Worm (Caenorhabditis elegans): ENCODE data around the gene wdr-46.

The wdr-46 gene

DNA sequence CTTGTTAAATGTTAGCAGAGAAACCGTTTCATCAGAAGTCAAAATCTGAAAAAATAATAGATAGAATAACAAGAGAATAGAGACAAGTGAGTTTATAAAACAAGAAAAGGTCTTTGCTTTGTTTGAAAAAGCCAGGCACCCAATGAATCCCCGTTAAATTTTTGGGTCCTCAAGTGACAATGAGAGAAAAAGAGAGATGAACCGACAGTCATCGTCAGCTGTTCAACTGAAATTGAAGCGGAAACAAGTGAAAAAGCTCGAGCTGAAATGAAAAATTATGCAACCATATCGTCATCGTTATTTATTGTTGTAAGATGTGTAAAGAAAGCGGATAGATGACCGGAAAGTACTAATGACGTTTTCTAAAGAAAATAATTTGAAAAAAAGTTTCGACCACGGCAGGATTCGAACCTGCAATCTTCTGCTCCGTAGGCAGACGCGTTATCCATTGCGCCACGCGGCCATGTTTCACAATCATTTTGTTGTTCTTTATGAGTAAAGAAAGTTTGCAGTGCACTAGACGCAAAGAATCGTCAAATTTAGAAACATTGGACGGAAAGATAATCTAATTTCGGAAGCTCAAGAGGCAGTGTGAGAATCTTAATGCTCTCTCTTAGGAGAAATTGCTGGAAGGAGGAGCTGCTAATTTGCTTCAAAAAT lies 45.6 kb downstream of the wdr-46 start, which contains the start of gene F08G5.3 (continued):
- TF ChIP-seq lir-3 (tag; optimal IDR thresholded peaks at IDR 0.05): peak; percentile 49
- TF ChIP-seq daf-16 (GFP tag; optimal IDR thresholded peaks at IDR 0.05): peak in 1 of 2 experiments; percentile 80
- peak; percentile 44 for TF ChIP-seq daf-16 (tag; optimal IDR thresholded peaks at IDR 0.05)
- peak; percentile 23 for TF ChIP-seq nhr-48 (tag; optimal IDR thresholded peaks at IDR 0.05)
- TF ChIP-seq F49E8.2 (tag; optimal IDR thresholded peaks at IDR 0.05; ENCODE audit: borderline replicate concordance): peak; percentile 51
- no peak for TF ChIP-seq lin-13 (GFP tag; optimal IDR thresholded peaks at IDR 0.05)

DNA sequence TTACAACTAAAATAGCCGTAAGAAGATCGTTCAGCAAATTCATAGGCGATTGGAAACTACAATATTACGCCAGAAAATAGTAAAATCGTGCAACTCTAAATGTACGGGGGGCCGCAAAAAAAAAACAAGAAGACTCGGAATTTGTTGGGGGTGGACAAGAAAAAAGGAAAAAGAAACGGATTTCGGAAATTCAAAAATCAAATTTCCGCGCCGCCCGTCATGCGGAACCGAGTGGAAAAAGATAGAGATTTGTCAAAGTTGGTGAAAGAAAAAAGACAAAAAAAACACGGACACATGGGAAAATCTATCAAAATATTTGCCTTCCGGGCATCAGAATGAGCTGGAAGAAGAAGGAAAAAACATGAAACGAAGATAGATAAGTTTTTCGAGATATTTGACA lies 47.2 kb downstream of the wdr-46 start:
- TF ChIP-seq fkh-10 (GFP tag; optimal IDR thresholded peaks at IDR 0.05): peak; percentile 54
- TF ChIP-seq nhr-25 (tag; optimal IDR thresholded peaks at IDR 0.05; ENCODE audit: borderline replicate concordance, insufficient read depth): no peak
- TF ChIP-seq mep-1 (tag; optimal IDR thresholded peaks at IDR 0.05): peak; percentile 14
- TF ChIP-seq dmd-6 (GFP tag; IDR thresholded peaks at IDR 0.05): no peak
- TF ChIP-seq zfp-2 (tag; optimal IDR thresholded peaks at IDR 0.05): no peak

DNA sequence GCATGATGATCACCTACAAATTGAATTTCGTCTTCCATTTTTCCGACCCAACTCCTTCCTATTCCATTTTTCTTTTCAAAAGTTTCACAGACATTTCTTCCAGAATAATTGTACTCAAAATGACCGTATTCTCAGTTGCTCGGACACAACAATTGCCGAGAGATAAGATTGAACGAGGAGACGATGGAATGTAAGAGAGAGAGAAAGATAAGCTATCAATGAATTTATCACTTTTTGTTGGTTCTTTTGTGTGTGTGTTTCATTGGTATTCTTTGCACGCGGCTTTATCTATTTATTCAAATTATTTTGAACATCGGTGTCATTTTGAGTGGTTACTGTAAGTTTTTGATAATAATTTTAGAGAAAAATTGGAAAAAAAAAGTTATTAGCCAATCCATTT lies 48.4 kb downstream of the wdr-46 start, which contains the start of gene ugt-65:
Gene ugt-65, plus strand, starts transcription at position 229 of the 400 bp plus-strand sequence.
- TF ChIP-seq lsy-2 (tag; optimal IDR thresholded peaks at IDR 0.05) (peak in 1 of 2 experiments; percentile 17), dmd-6 (GFP tag; IDR thresholded peaks at IDR 0.05) (peak; percentile 54), tag-97 (GFP tag; IDR thresholded peaks at IDR 0.05) (no peak), nhr-102 (tag; optimal IDR thresholded peaks at IDR 0.05) (peak; percentile 1), nhr-6 (tag; optimal IDR thresholded peaks at IDR 0.05) (no peak), nhr-48 (tag; optimal IDR thresholded peaks at IDR 0.05) (peak; percentile 27), lin-29 (GFP tag; IDR thresholded peaks at IDR 0.05) (no peak), lin-1 (GFP tag; IDR thresholded peaks at IDR 0.05) (no peak), hif-1 (tag; optimal IDR thresholded peaks at IDR 0.05) (no peak), pqm-1 (tag; optimal IDR thresholded peaks at IDR 0.05) (peak; percentile 76), daf-16 (GFP tag; optimal IDR thresholded peaks at IDR 0.05) (no peak), daf-16 (tag; optimal IDR thresholded peaks at IDR 0.05) (peak; percentile 74), dmd-9 (GFP tag; IDR thresholded peaks at IDR 0.05) (no peak), zag-1 (tag; optimal IDR thresholded peaks at IDR 0.05) (no peak), attf-4 (tag; optimal IDR thresholded peaks at IDR 0.05) (no peak), F49E8.2 (tag; optimal IDR thresholded peaks at IDR 0.05; ENCODE audit: borderline replicate concordance) (no peak), lin-39 (tag; optimal IDR thresholded peaks at IDR 0.05) (no peak), dve-1 (tag; optimal IDR thresholded peaks at IDR 0.05; ENCODE audit: insufficient read depth) (peak; percentile 67), nhr-28 (tag; optimal IDR thresholded peaks at IDR 0.05) (peak; percentile 72), unc-130 (GFP tag; optimal IDR thresholded peaks at IDR 0.05) (no peak), sdz-12 (GFP tag; optimal IDR thresholded peaks at IDR 0.05) (no peak), arid-1 (GFP tag; conservative IDR thresholded peaks at IDR 0.05) (no peak), nhr-77 (tag; optimal IDR thresholded peaks at IDR 0.05) (peak; percentile 46), nhr-10 (tag; optimal IDR thresholded peaks at IDR 0.05) (no peak), hlh-11 (tag; optimal IDR thresholded peaks at IDR 0.05) (peak; percentile 54), madf-5 (GFP tag; IDR thresholded peaks at IDR 0.05) (no peak), mep-1 (tag; optimal IDR thresholded peaks at IDR 0.05) (no peak), ceh-32 (tag; optimal IDR thresholded peaks at IDR 0.05; ENCODE audit: poor library complexity) (no peak)
